Fruit fly (Drosophila melanogaster): Measurements from ENCODE around the gene Proc.

The Proc gene

dm6 chr2L:7827045-7828004, 43.9 kb downstream of the Proc start, which contains the start of the genes Rack1 and mts:
Gene Rack1 (minus strand): TSS chr2L:7827315.
Gene mts (plus strand): TSS chr2L:7827650.
- TF ChIP-seq hkb (optimal IDR thresholded peaks at IDR 0.05) (peak; percentile 37), hkb (GFP tag; IDR thresholded peaks at IDR 0.05) (peak; percentile 83), onecut (GFP tag; IDR thresholded peaks at IDR 0.05) (peak; percentile 88), gsb-n (tag; optimal IDR thresholded peaks at IDR 0.05) (peak; percentile 73), B-H1 (GFP tag; IDR thresholded peaks at IDR 0.05) (peak; percentile 54; the same call in 2 of the 3 replicates), CG1647 (GFP tag; optimal IDR thresholded peaks at IDR 0.05) (peak; percentile 42), Sry-β (GFP tag; optimal IDR thresholded peaks at IDR 0.05) (peak; percentile 40), CG6254 (GFP tag; optimal IDR thresholded peaks at IDR 0.05) (peak; percentile 85), nmo (GFP tag; optimal IDR thresholded peaks at IDR 0.05) (peak; percentile 56), Xbp1 (GFP tag; optimal IDR thresholded peaks at IDR 0.05) (peak; percentile 82), Hr3 (GFP tag; optimal IDR thresholded peaks at IDR 0.05) (peak; percentile 58), D (optimal IDR thresholded peaks at IDR 0.05) (no peak), D (GFP tag; optimal IDR thresholded peaks at IDR 0.05) (peak; percentile 74), NC2α (GFP tag; optimal IDR thresholded peaks at IDR 0.05) (peak; percentile 63), CG12659 (GFP tag; optimal IDR thresholded peaks at IDR 0.05) (peak; percentile 88), D19B (GFP tag; optimal IDR thresholded peaks at IDR 0.05) (peak; percentile 66), Sox100B (GFP tag; optimal IDR thresholded peaks at IDR 0.05) (peak; percentile 83), CG10959 (GFP tag; IDR thresholded peaks at IDR 0.05) (peak; percentile 71), CG12391 (tag; optimal IDR thresholded peaks at IDR 0.05) (peak; percentile 84), Side (GFP tag; optimal IDR thresholded peaks at IDR 0.05) (peak; percentile 80), nerfin-2 (GFP tag; IDR thresholded peaks at IDR 0.05; ENCODE audit: partially characterized antibody) (no peak), ATbp (GFP tag; optimal IDR thresholded peaks at IDR 0.05) (peak; percentile 85), Xrp1 (GFP tag; IDR thresholded peaks at IDR 0.05) (no peak; the same call in none of the 2 replicates), Deaf1 (tag; optimal IDR thresholded peaks at IDR 0.05) (no peak), jigr1 (GFP tag; IDR thresholded peaks at IDR 0.05) (no peak), dm (GFP tag; optimal IDR thresholded peaks at IDR 0.05) (peak; percentile 92), Bdp1 (GFP tag; optimal IDR thresholded peaks at IDR 0.05) (peak; percentile 68), CG14710 (tag; optimal IDR thresholded peaks at IDR 0.05) (peak; percentile 60), Nf-YA (GFP tag; IDR thresholded peaks at IDR 0.05) (peak; percentile 85), Atf6 (GFP tag; IDR thresholded peaks at IDR 0.05) (peak; percentile 74), CG11695 (GFP tag; IDR thresholded peaks at IDR 0.05) (peak; percentile 58; the same call in 2 of the 3 replicates), ato (GFP tag; IDR thresholded peaks at IDR 0.05; ENCODE audit: partially characterized antibody) (peak; percentile 35; the same call in 1 of the 2 replicates), repo (GFP tag; optimal IDR thresholded peaks at IDR 0.05) (peak; percentile 68), CG2202 (tag; optimal IDR thresholded peaks at IDR 0.05) (peak; percentile 74), CG13287 (GFP tag; IDR thresholded peaks at IDR 0.05; ENCODE audit: partially characterized antibody) (peak; percentile 47), HLHmδ (GFP tag; optimal IDR thresholded peaks at IDR 0.05) (peak; percentile 98), Oaz (GFP tag; IDR thresholded peaks at IDR 0.05) (peak; percentile 34; the same call in 1 of the 2 replicates), Hmx (GFP tag; optimal IDR thresholded peaks at IDR 0.05) (no peak), schlank (tag; optimal IDR thresholded peaks at IDR 0.05) (peak; percentile 90), CG33557 (GFP tag; optimal IDR thresholded peaks at IDR 0.05) (peak; percentile 62), CG3407 (GFP tag; optimal IDR thresholded peaks at IDR 0.05) (peak; percentile 80), ara (GFP tag; IDR thresholded peaks at IDR 0.05) (peak; percentile 64), zen (tag; optimal IDR thresholded peaks at IDR 0.05) (peak; percentile 29), so (GFP tag; IDR thresholded peaks at IDR 0.05) (peak; percentile 82; the same call in 2 of the 3 replicates), Sin3A (optimal IDR thresholded peaks at IDR 0.05) (peak; percentile 24), CG9215 (GFP tag; IDR thresholded peaks at IDR 0.05) (peak; percentile 48), gt (GFP tag; IDR thresholded peaks at IDR 0.05) (no peak; the same call in 1 of the 2 replicates), CG13296 (GFP tag; optimal IDR thresholded peaks at IDR 0.05) (peak; percentile 92), Taf1 (GFP tag; IDR thresholded peaks at IDR 0.05) (0 out of 2 replicates have a peak, but pooled peaks have one; percentile 43)

Data from whole organism, embryonic.